Worm (Caenorhabditis elegans): ENCODE measurements around the gene W09C2.7.

- TF ChIP-seq fos-1 (tag; optimal IDR thresholded peaks at IDR 0.05) (no peak), lin-15B (tag; optimal IDR thresholded peaks at IDR 0.05) (no peak), egl-27 (tag; optimal IDR thresholded peaks at IDR 0.05) (no peak)
These were observed 7.5 kb downstream of the W09C2.7 start, which contains the start of gene elt-1 for ce11 chrIV:9614695-9615094.

Measured in whole organism, L1 larva.